In the genomic region with DNA sequence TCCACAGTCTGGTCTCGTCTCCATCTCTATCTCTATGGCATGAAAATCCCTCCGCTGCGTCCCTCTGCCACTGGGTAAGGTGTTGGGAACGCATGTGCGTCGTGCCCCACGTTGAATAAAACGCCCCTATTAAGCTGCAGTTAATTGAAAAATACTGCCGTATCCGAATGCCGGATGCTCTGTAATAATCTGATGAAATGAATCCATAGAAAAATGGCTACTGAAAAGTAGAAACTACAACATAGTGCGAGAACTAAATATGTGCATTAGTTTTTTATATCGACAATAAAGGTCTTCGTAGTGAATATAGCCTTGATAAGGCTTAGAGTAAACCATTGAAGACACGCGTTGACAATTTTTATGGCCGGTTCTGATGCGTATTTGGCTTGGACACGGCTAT, we compare ENCODE assay signal across 2 fruit fly cellular contexts.
TF ChIP-seq lines count a peak whose summit lies in the region.

No protein-coding gene starts in this region.

TF ChIP-seq in whole organism, embryonic, 481 proteins besides CTCF, POLR2A, EP300 and RAD21 (continued from another document and continues in another):
- TF ChIP-seq Mrtf (GFP tag; IDR thresholded peaks at IDR 0.05; lab: Robert Waterston, UW) (peak; percentile 56; the same call in 1 of the 3 replicates), bcd (GFP tag; optimal IDR thresholded peaks at IDR 0.05; lab: Kevin White, UChicago) (peak; percentile 18), fd96Cb (tag; optimal IDR thresholded peaks at IDR 0.05; lab: Kevin White, UChicago) (peak; percentile 68), CG2712 (tag; optimal IDR thresholded peaks at IDR 0.05; lab: Kevin White, UChicago) (peak; percentile 80), E2f1 (GFP tag; IDR thresholded peaks at IDR 0.05; lab: Robert Waterston, UW) (peak; percentile 38; the same call in 1 of the 2 replicates), CG3407 (GFP tag; optimal IDR thresholded peaks at IDR 0.05; lab: Kevin White, UChicago) (peak; percentile 32), Hsf (GFP tag; optimal IDR thresholded peaks at IDR 0.05; lab: Kevin White, UChicago) (peak; percentile 16), dimm (GFP tag; IDR thresholded peaks at IDR 0.05; lab: Robert Waterston, UW) (peak; percentile 64), Sin3A (optimal IDR thresholded peaks at IDR 0.05; lab: Kevin White, UChicago) (no peak), CG3065 (GFP tag; optimal IDR thresholded peaks at IDR 0.05; lab: Kevin White, UChicago) (no peak), CG3847 (GFP tag; IDR thresholded peaks at IDR 0.05; lab: Robert Waterston, UW) (no peak), Usf (GFP tag; optimal IDR thresholded peaks at IDR 0.05; lab: Kevin White, UChicago) (no peak), Scr (GFP tag; IDR thresholded peaks at IDR 0.05; lab: Robert Waterston, UW; ENCODE audit: partially characterized antibody) (no peak), dpn (GFP tag; optimal IDR thresholded peaks at IDR 0.05; lab: Kevin White, UChicago) (peak; percentile 18 to 32), Spps (tag; optimal IDR thresholded peaks at IDR 0.05; lab: Kevin White, UChicago) (peak; percentile 32), row (GFP tag; IDR thresholded peaks at IDR 0.05; lab: Robert Waterston, UW) (peak; percentile 70), ase (GFP tag; IDR thresholded peaks at IDR 0.05; lab: Robert Waterston, UW) (peak; percentile 48; the same call in 1 of the 3 replicates), pb (GFP tag; optimal IDR thresholded peaks at IDR 0.05; lab: Kevin White, UChicago) (no peak), CG6689 (GFP tag; IDR thresholded peaks at IDR 0.05; lab: Robert Waterston, UW) (peak; percentile 76), tin (GFP tag; optimal IDR thresholded peaks at IDR 0.05; lab: Kevin White, UChicago) (peak; percentile 6), CG10274 (GFP tag; optimal IDR thresholded peaks at IDR 0.05; lab: Kevin White, UChicago) (no peak), CG8359 (GFP tag; optimal IDR thresholded peaks at IDR 0.05; lab: Kevin White, UChicago; ENCODE audit: borderline replicate concordance) (peak; percentile 4), CG13624 (GFP tag; optimal IDR thresholded peaks at IDR 0.05; lab: Kevin White, UChicago) (no peak), CG2116 (GFP tag; optimal IDR thresholded peaks at IDR 0.05; lab: Kevin White, UChicago) (no peak), CG11504 (tag; optimal IDR thresholded peaks at IDR 0.05; lab: Kevin White, UChicago) (no peak), CG16779 (GFP tag; IDR thresholded peaks at IDR 0.05; lab: Robert Waterston, UW) (no peak), Gsc (GFP tag; IDR thresholded peaks at IDR 0.05; lab: Robert Waterston, UW) (peak; percentile 44; the same call in 1 of the 2 replicates), Pdp1 (GFP tag; optimal IDR thresholded peaks at IDR 0.05; lab: Kevin White, UChicago) (peak in 1 of 2 experiments; percentile 10), CG1529 (GFP tag; optimal IDR thresholded peaks at IDR 0.05; lab: Kevin White, UChicago) (peak; percentile 45), caup (GFP tag; optimal IDR thresholded peaks at IDR 0.05; lab: Kevin White, UChicago; ENCODE audit: severe bottlenecking) (no peak), exex (tag; optimal IDR thresholded peaks at IDR 0.05; lab: Kevin White, UChicago) (no peak), CG9817 (tag; optimal IDR thresholded peaks at IDR 0.05; lab: Kevin White, UChicago) (no peak), sqz (GFP tag; optimal IDR thresholded peaks at IDR 0.05; lab: Kevin White, UChicago) (no peak), CG10366 (GFP tag; IDR thresholded peaks at IDR 0.05; lab: Robert Waterston, UW) (peak; percentile 71), CG17361 (GFP tag; IDR thresholded peaks at IDR 0.05; lab: Robert Waterston, UW) (peak; percentile 53; the same call in 2 of the 3 replicates), CoRest (tag; optimal IDR thresholded peaks at IDR 0.05; lab: Kevin White, UChicago) (peak; percentile 61), CG2129 (GFP tag; IDR thresholded peaks at IDR 0.05; lab: Robert Waterston, UW; ENCODE audit: partially characterized antibody) (no peak), Aef1 (GFP tag; IDR thresholded peaks at IDR 0.05; lab: Robert Waterston, UW) (peak; percentile 47; the same call in 2 of the 3 replicates), Atf3 (GFP tag; optimal IDR thresholded peaks at IDR 0.05; lab: Kevin White, UChicago) (no peak), Ptx1 (GFP tag; IDR thresholded peaks at IDR 0.05; lab: Robert Waterston, UW) (peak; percentile 50), CG14014 (GFP tag; IDR thresholded peaks at IDR 0.05; lab: Robert Waterston, UW) (peak; percentile 27; the same call in 1 of the 2 replicates), CG12236 (GFP tag; optimal IDR thresholded peaks at IDR 0.05; lab: Kevin White, UChicago) (no peak), repo (GFP tag; optimal IDR thresholded peaks at IDR 0.05; lab: Kevin White, UChicago) (no peak), Xrp1 (GFP tag; IDR thresholded peaks at IDR 0.05; lab: Robert Waterston, UW) (peak; percentile 84), nmo (GFP tag; optimal IDR thresholded peaks at IDR 0.05; lab: Kevin White, UChicago) (peak; percentile 75), z (GFP tag; IDR thresholded peaks at IDR 0.05; lab: Robert Waterston, UW) (no peak), lola (GFP tag; optimal IDR thresholded peaks at IDR 0.05; lab: Kevin White, UChicago) (peak in 1 of 3 experiments; percentile 65), chif (GFP tag; optimal IDR thresholded peaks at IDR 0.05; lab: Kevin White, UChicago) (peak; percentile 46 to 60), CG13775 (GFP tag; optimal IDR thresholded peaks at IDR 0.05; lab: Kevin White, UChicago) (peak; percentile 25), CG2202 (tag; optimal IDR thresholded peaks at IDR 0.05; lab: Kevin White, UChicago) (peak; percentile 40), CG13296 (GFP tag; optimal IDR thresholded peaks at IDR 0.05; lab: Kevin White, UChicago) (no peak), HLH3B (GFP tag; IDR thresholded peaks at IDR 0.05; lab: Robert Waterston, UW) (peak; percentile 73), Nf-YA (GFP tag; IDR thresholded peaks at IDR 0.05; lab: Robert Waterston, UW) (0 out of 2 replicates have a peak, but pooled peaks have one; percentile 56), Ssrp (tag; optimal IDR thresholded peaks at IDR 0.05; lab: Kevin White, UChicago) (peak; percentile 60), CG13123 (GFP tag; optimal IDR thresholded peaks at IDR 0.05; lab: Kevin White, UChicago) (no peak), Ets97D (GFP tag; optimal IDR thresholded peaks at IDR 0.05; lab: Kevin White, UChicago) (peak; percentile 20), Hr51 (GFP tag; optimal IDR thresholded peaks at IDR 0.05; lab: Kevin White, UChicago) (no peak), tx (GFP tag; optimal IDR thresholded peaks at IDR 0.05; lab: Kevin White, UChicago) (no peak), ara (GFP tag; IDR thresholded peaks at IDR 0.05; lab: Robert Waterston, UW) (peak; percentile 80; the same call in 1 of the 2 replicates), stc (GFP tag; IDR thresholded peaks at IDR 0.05; lab: Robert Waterston, UW) (peak; percentile 43; the same call in 1 of the 2 replicates), CG1602 (GFP tag; optimal IDR thresholded peaks at IDR 0.05; lab: Kevin White, UChicago) (peak; percentile 6), CG12299 (tag; optimal IDR thresholded peaks at IDR 0.05; lab: Kevin White, UChicago) (peak; percentile 15)

TF ChIP-seq in whole organism, prepupa, 60 proteins besides CTCF, POLR2A, EP300 and RAD21 (continued from another document):
- TF ChIP-seq Hr39 (GFP tag; optimal IDR thresholded peaks at IDR 0.05; lab: Kevin White, UChicago) (no peak), spab (GFP tag; optimal IDR thresholded peaks at IDR 0.05; lab: Kevin White, UChicago) (peak; percentile 72), Smox (GFP tag; optimal IDR thresholded peaks at IDR 0.05; lab: Kevin White, UChicago) (no peak), ss (GFP tag; optimal IDR thresholded peaks at IDR 0.05; lab: Kevin White, UChicago) (peak; percentile 81 to 82), net (GFP tag; optimal IDR thresholded peaks at IDR 0.05; lab: Kevin White, UChicago) (peak; percentile 51), CG6163 (GFP tag; IDR thresholded peaks at IDR 0.05; lab: Robert Waterston, UW) (peak; percentile 90), CG8119 (GFP tag; IDR thresholded peaks at IDR 0.05; lab: Robert Waterston, UW) (peak; percentile 83), CG10669 (GFP tag; optimal IDR thresholded peaks at IDR 0.05; lab: Kevin White, UChicago) (peak; percentile 74), Hr38 (GFP tag; optimal IDR thresholded peaks at IDR 0.05; lab: Kevin White, UChicago) (no peak), fd59A (GFP tag; optimal IDR thresholded peaks at IDR 0.05; lab: Kevin White, UChicago) (peak; percentile 75), CG10631 (GFP tag; optimal IDR thresholded peaks at IDR 0.05; lab: Kevin White, UChicago) (peak; percentile 85), fkh (GFP tag; optimal IDR thresholded peaks at IDR 0.05; lab: Kevin White, UChicago) (no peak), Blimp-1 (GFP tag; optimal IDR thresholded peaks at IDR 0.05; lab: Kevin White, UChicago) (no peak), CG1621 (tag; optimal IDR thresholded peaks at IDR 0.05; lab: Kevin White, UChicago) (peak; percentile 78), CG6854 (GFP tag; optimal IDR thresholded peaks at IDR 0.05; lab: Kevin White, UChicago) (no peak), CG31627 (GFP tag; optimal IDR thresholded peaks at IDR 0.05; lab: Kevin White, UChicago) (no peak), OdsH (GFP tag; optimal IDR thresholded peaks at IDR 0.05; lab: Kevin White, UChicago) (peak; percentile 49), esn (GFP tag; optimal IDR thresholded peaks at IDR 0.05; lab: Kevin White, UChicago) (no peak), cyc (GFP tag; optimal IDR thresholded peaks at IDR 0.05; lab: Kevin White, UChicago) (no peak), CG4318 (GFP tag; optimal IDR thresholded peaks at IDR 0.05; lab: Kevin White, UChicago) (peak; percentile 62), CG11762 (GFP tag; optimal IDR thresholded peaks at IDR 0.05; lab: Kevin White, UChicago; ENCODE audit: insufficient read depth) (peak; percentile 41), vri (GFP tag; optimal IDR thresholded peaks at IDR 0.05; lab: Kevin White, UChicago) (no peak), CG6276 (GFP tag; optimal IDR thresholded peaks at IDR 0.05; lab: Kevin White, UChicago) (peak; percentile 62), CG16779 (tag; optimal IDR thresholded peaks at IDR 0.05; lab: Kevin White, UChicago) (peak; percentile 62), salr (GFP tag; optimal IDR thresholded peaks at IDR 0.05; lab: Kevin White, UChicago) (peak; percentile 48 to 64), achi (GFP tag; optimal IDR thresholded peaks at IDR 0.05; lab: Kevin White, UChicago) (peak; percentile 69), Ets21C (GFP tag; optimal IDR thresholded peaks at IDR 0.05; lab: Kevin White, UChicago) (no peak), Eip78C (GFP tag; lab: Kevin White, UChicago) (peak; percentile 92), Ets96B (tag; optimal IDR thresholded peaks at IDR 0.05; lab: Kevin White, UChicago) (peak; percentile 69), Met (GFP tag; optimal IDR thresholded peaks at IDR 0.05; lab: Kevin White, UChicago) (no peak)
